Worm (Caenorhabditis elegans) whole organism, L4/young adult: Measurements from ENCODE around the gene mspn-1.

Experiments used
- W03F9.2 ChIP-seq: fragments of 150-350 bp; optimal IDR thresholded peaks from 2 replicates; lab custom pipeline; 2014; ENCODE audit warnings: missing biosample characterization, missing genetic modification characterization
- dao-5 ChIP-seq: sonication (generic microtip); optimal IDR thresholded peaks from 2 replicates; lab custom pipeline; 2016; ENCODE audit warnings: missing genotype, missing genetic modification characterization, moderate library complexity, missing compliant biosample characterization
- him-1 ChIP-seq: sonication (generic microtip); optimal IDR thresholded peaks from 2 replicates; lab custom pipeline; 2016; ENCODE audit warnings: missing genotype, missing genetic modification reagents, missing genetic modification characterization, missing compliant biosample characterization

mspn-1 gene

ce11 chrIV:10191498-10191897 lies 13.7 kb downstream of the mspn-1 start:
- TF ChIP-seq him-1 (tag; lab: Kevin White, UChicago) (no peak), W03F9.2 (tag; lab: Kevin White, UChicago) (no peak), dao-5 (tag; lab: Kevin White, UChicago) (no peak)

- no peak for TF ChIP-seq dao-5 (tag; lab: Kevin White, UChicago)
- no peak for TF ChIP-seq him-1 (tag; lab: Kevin White, UChicago)
- no peak for TF ChIP-seq W03F9.2 (tag; lab: Kevin White, UChicago)
Observed at ce11 chrIV:10194345-10194744, 16.6 kb downstream of the mspn-1 start, which contains the start of gene ptrg-1. Gene ptrg-1, minus strand, starts transcription at chrIV:10194445.

- TF ChIP-seq him-1 (tag; lab: Kevin White, UChicago) (no peak), dao-5 (tag; lab: Kevin White, UChicago) (no peak), W03F9.2 (tag; lab: Kevin White, UChicago) (peak; percentile 50)
Observed at ce11 chrIV:10197317-10197867, 19.6 kb downstream of the mspn-1 start, which contains the start of gene gon-4. Gene gon-4, plus strand, starts transcription at chrIV:10197817.

ce11 chrIV:10206182-10206581 lies 28.4 kb downstream of the mspn-1 start, which contains the start of gene K04D7.6:
Gene K04D7.6, minus strand, starts transcription at chrIV:10206282.
- TF ChIP-seq him-1 (tag; lab: Kevin White, UChicago), result no peak

- no peak for TF ChIP-seq dao-5 (tag; lab: Kevin White, UChicago)
- TF ChIP-seq W03F9.2 (tag; lab: Kevin White, UChicago), result no peak
- no peak for TF ChIP-seq him-1 (tag; lab: Kevin White, UChicago)
Observed at ce11 chrIV:10214811-10215210, 37.0 kb downstream of the mspn-1 start, which contains the start of gene abt-1. Gene abt-1, minus strand, starts transcription at chrIV:10214911.

ce11 chrIV:10215393-10215792 lies 37.6 kb downstream of the mspn-1 start:
- TF ChIP-seq W03F9.2 (tag; lab: Kevin White, UChicago) (no peak), him-1 (tag; lab: Kevin White, UChicago) (no peak), dao-5 (tag; lab: Kevin White, UChicago) (no peak)

ce11 chrIV:10216078-10216477 lies 38.3 kb downstream of the mspn-1 start, which contains the start of gene col-124:
Gene col-124, plus strand, starts transcription at chrIV:10216451.
- TF ChIP-seq dao-5 (tag; lab: Kevin White, UChicago), result no peak

- no peak for TF ChIP-seq him-1 (tag; lab: Kevin White, UChicago)
- no peak for TF ChIP-seq dao-5 (tag; lab: Kevin White, UChicago)
- no peak for TF ChIP-seq W03F9.2 (tag; lab: Kevin White, UChicago)
Observed at ce11 chrIV:10216704-10217296, 39.0 kb downstream of the mspn-1 start.

- TF ChIP-seq dao-5 (tag; lab: Kevin White, UChicago) (no peak), him-1 (tag; lab: Kevin White, UChicago) (no peak), W03F9.2 (tag; lab: Kevin White, UChicago) (no peak)
Observed at ce11 chrIV:10219208-10219607, 41.4 kb downstream of the mspn-1 start, which contains the start of gene qns-1. Gene qns-1, minus strand, starts transcription at chrIV:10219308.

- no peak for TF ChIP-seq dao-5 (tag; lab: Kevin White, UChicago)
- no peak for TF ChIP-seq him-1 (tag; lab: Kevin White, UChicago)
- no peak for TF ChIP-seq W03F9.2 (tag; lab: Kevin White, UChicago)
Observed at ce11 chrIV:10221187-10221586, 43.4 kb downstream of the mspn-1 start, which contains the start of gene tram-1. Gene tram-1, minus strand, starts transcription at chrIV:10221287.

- TF ChIP-seq him-1 (tag; lab: Kevin White, UChicago) (peak; percentile 7), W03F9.2 (tag; lab: Kevin White, UChicago) (no peak), dao-5 (tag; lab: Kevin White, UChicago) (no peak)
Observed at ce11 chrIV:10222122-10222589, 44.4 kb downstream of the mspn-1 start, which contains the start of gene C24F3.2. Gene C24F3.2, plus strand, starts transcription at chrIV:10222539.

- TF ChIP-seq dao-5 (tag; lab: Kevin White, UChicago) (no peak), him-1 (tag; lab: Kevin White, UChicago) (no peak), W03F9.2 (tag; lab: Kevin White, UChicago) (no peak)
Observed at ce11 chrIV:10223723-10224122, 46.0 kb downstream of the mspn-1 start, which contains the start of gene nas-12. Gene nas-12, plus strand, starts transcription at chrIV:10224023.

- TF ChIP-seq dao-5 (tag; lab: Kevin White, UChicago) (no peak), him-1 (tag; lab: Kevin White, UChicago) (no peak), W03F9.2 (tag; lab: Kevin White, UChicago) (no peak)
Observed at ce11 chrIV:10227534-10227933, 49.8 kb downstream of the mspn-1 start, which contains the start of gene F01G10.6. Gene F01G10.6, minus strand, starts transcription at chrIV:10227634.
